Fruit fly (Drosophila melanogaster): ENCODE measurements around the gene CG42346.

DNA sequence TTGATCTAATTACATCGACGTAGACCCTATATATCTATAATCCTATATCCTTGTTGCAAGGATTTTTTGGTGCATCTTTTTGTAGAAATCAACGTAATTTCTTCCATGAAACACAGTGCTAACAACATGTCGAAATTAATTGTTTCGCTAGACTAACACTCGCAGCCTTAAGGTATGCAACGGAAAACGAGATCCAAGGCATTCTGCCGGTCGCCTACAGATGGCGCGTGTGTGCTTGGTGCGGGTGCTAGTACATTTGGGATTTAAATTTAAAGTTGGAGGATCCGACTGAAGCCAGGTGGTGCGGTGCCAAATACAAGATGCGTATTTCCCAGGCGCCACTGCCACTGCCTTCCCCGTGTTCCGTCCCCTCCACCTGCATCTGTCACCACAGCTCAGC is 7.5 kb upstream of the CG42346 start:
- TF ChIP-seq psq (optimal IDR thresholded peaks at IDR 0.05) (no peak), ttk (optimal IDR thresholded peaks at IDR 0.05) (no peak)
